Fruit fly (Drosophila melanogaster) whole organism, prepupa: ENCODE data around the gene Hsp67Bc.
A peak's percentile ranks its signal among the peaks of the same experiment; 100 is the strongest.

Experiments used
- CG16779 ChIP-seq: fragments of 200-800 bp; sonication (Bioruptor generic); optimal IDR thresholded peaks from 3 replicates; lab custom pipeline; 2017; ENCODE audit warnings: missing biosample characterization, mild to moderate bottlenecking, missing genetic modification characterization
- CG31627 ChIP-seq: fragments of 200-800 bp; sonication (Bioruptor generic); optimal IDR thresholded peaks from 3 replicates; lab custom pipeline; 2016; ENCODE audit warnings: missing biosample characterization, missing genetic modification characterization
- CG4318 ChIP-seq: fragments of 200-800 bp; sonication (Bioruptor generic); optimal IDR thresholded peaks from 3 replicates; lab custom pipeline; 2017; ENCODE audit warnings: missing biosample characterization, mild to moderate bottlenecking, missing genetic modification characterization
- CG6163 ChIP-seq: fragments of 200-800 bp; sonication (Bioruptor generic); IDR thresholded peaks from 3 replicates; pipeline ENCODE4 v1.3.6; 2022; ENCODE audit warnings: missing biosample characterization, missing genetic modification characterization
- CG8319 ChIP-seq: fragments of 200-800 bp; sonication (Bioruptor generic); optimal IDR thresholded peaks from 3 replicates; lab custom pipeline; 2016; ENCODE audit warnings: missing biosample characterization, missing genetic modification characterization
- Eip78C ChIP-seq: fragments of 200-800 bp; sonication (Bioruptor generic); peaks from one replicate; lab custom pipeline; 2016; ENCODE audit warnings: missing biosample characterization, missing genetic modification characterization
- Gug ChIP-seq: fragments of 200-800 bp; sonication (Bioruptor generic); IDR thresholded peaks from 2 replicates; pipeline ENCODE4 v1.3.6; 2022; ENCODE audit warnings: missing biosample characterization, missing genetic modification characterization
- Hr39 ChIP-seq: fragments of 200-800 bp; sonication (Bioruptor generic); optimal IDR thresholded peaks from 2 replicates; lab custom pipeline; 2016; ENCODE audit warnings: missing biosample characterization, missing genetic modification characterization
- Sox102F ChIP-seq: fragments of 200-800 bp; sonication (Bioruptor generic); optimal IDR thresholded peaks from 2 replicates; lab custom pipeline; 2016; ENCODE audit warnings: missing biosample characterization, mild to moderate bottlenecking, missing genetic modification characterization
- dac ChIP-seq: fragments of 200-800 bp; sonication (Bioruptor generic); optimal IDR thresholded peaks from 2 replicates; lab custom pipeline; 2017; ENCODE audit warnings: missing biosample characterization, mild to moderate bottlenecking, missing genetic modification characterization

DNA sequence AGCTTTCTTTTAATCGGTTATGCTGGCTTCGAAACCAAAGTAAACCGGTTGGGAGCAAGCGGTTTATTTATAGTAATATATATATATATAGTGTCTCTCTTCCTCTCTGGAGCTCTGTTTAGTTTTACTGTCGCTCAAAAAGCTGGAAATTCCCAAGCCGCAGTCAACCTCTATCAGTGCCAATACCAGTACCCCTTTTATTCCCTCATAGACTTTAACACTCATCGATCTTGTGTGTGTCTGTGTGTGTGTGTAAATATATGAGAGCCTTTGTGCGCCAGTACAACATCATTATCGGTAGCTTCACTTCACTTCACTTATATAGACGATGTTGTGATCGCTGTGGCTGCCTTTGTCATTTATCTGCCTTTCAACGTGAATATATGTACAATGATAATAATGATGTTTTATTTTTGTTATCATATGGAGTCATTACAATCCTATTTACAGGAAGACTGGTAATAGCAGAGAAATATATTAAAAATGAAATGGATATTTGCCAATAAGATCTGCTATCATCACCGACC is 34.3 kb downstream of the Hsp67Bc start:
- TF ChIP-seq CG31627 (GFP tag; lab: Kevin White, UChicago): no peak
- no peak for TF ChIP-seq CG8319 (GFP tag; lab: Kevin White, UChicago)
- no peak for TF ChIP-seq Gug
- no peak for TF ChIP-seq Eip78C
- no peak for TF ChIP-seq CG4318
- peak; percentile 16 for TF ChIP-seq CG16779
- TF ChIP-seq CG6163: 0 out of 3 replicates have a peak, but pooled peaks have one; percentile 37
- TF ChIP-seq dac: no peak
- TF ChIP-seq Sox102F: peak; percentile 5
- no peak for TF ChIP-seq Hr39 (GFP tag; lab: Kevin White, UChicago)
